Worm (Caenorhabditis elegans): ENCODE results near the gene C34D1.4.

C34D1.4 gene

ce11 chrV:13258909-13259361 lies at the start of gene C34D1.4:
TSS of gene C34D1.4 (minus strand) at chrV:13259311.
- TF ChIP-seq hmg-4 (GFP tag; optimal IDR thresholded peaks at IDR 0.05) = no peak
- no peak for TF ChIP-seq ceh-13 (GFP tag; optimal IDR thresholded peaks at IDR 0.05)
- no peak for TF ChIP-seq pes-1 (GFP tag; IDR thresholded peaks at IDR 0.05)
- no peak for TF ChIP-seq F13C5.2 (tag; optimal IDR thresholded peaks at IDR 0.05)
- no peak for TF ChIP-seq flt-1 (GFP tag; IDR thresholded peaks at IDR 0.05)
- TF ChIP-seq B0310.2 (tag; optimal IDR thresholded peaks at IDR 0.05) = no peak
- TF ChIP-seq tbx-37 (GFP tag; conservative IDR thresholded peaks at IDR 0.05) = no peak
- no peak for TF ChIP-seq ama-1 (optimal IDR thresholded peaks at IDR 0.05)
- TF ChIP-seq ets-7 (tag; optimal IDR thresholded peaks at IDR 0.05) = no peak
- TF ChIP-seq tbx-11 (GFP tag; IDR thresholded peaks at IDR 0.05) = no peak
- TF ChIP-seq aly-1 (tag; optimal IDR thresholded peaks at IDR 0.05) = no peak
- TF ChIP-seq sea-1 (GFP tag; conservative IDR thresholded peaks at IDR 0.05) = no peak
- no peak for TF ChIP-seq ceh-36 (tag; optimal IDR thresholded peaks at IDR 0.05)

- TF ChIP-seq ets-7 (tag; optimal IDR thresholded peaks at IDR 0.05) (no peak), B0310.2 (tag; optimal IDR thresholded peaks at IDR 0.05) (no peak), sea-1 (GFP tag; conservative IDR thresholded peaks at IDR 0.05) (no peak), ama-1 (optimal IDR thresholded peaks at IDR 0.05) (no peak), tra-4 (tag; optimal IDR thresholded peaks at IDR 0.05) (no peak)
Measured at ce11 chrV:13308616-13309015, 49.5 kb upstream of the C34D1.4 start, which contains the start of gene C50B6.1. TSS of gene C50B6.1 (plus strand) at chrV:13308916.

- TF ChIP-seq scrt-1 (GFP tag; IDR thresholded peaks at IDR 0.05) (no peak), ets-7 (tag; optimal IDR thresholded peaks at IDR 0.05) (no peak), B0310.2 (tag; optimal IDR thresholded peaks at IDR 0.05) (no peak), sea-1 (GFP tag; conservative IDR thresholded peaks at IDR 0.05) (no peak), ceh-36 (tag; optimal IDR thresholded peaks at IDR 0.05) (no peak), hmbx-1 (tag; optimal IDR thresholded peaks at IDR 0.05) (no peak), pes-1 (GFP tag; IDR thresholded peaks at IDR 0.05) (no peak), ceh-13 (GFP tag; optimal IDR thresholded peaks at IDR 0.05) (no peak), aly-1 (tag; optimal IDR thresholded peaks at IDR 0.05) (no peak), tbx-11 (GFP tag; IDR thresholded peaks at IDR 0.05) (no peak), F13C5.2 (tag; optimal IDR thresholded peaks at IDR 0.05) (no peak), tbx-37 (GFP tag; conservative IDR thresholded peaks at IDR 0.05) (no peak), tra-4 (tag; optimal IDR thresholded peaks at IDR 0.05) (no peak), hmg-4 (GFP tag; optimal IDR thresholded peaks at IDR 0.05) (no peak), flt-1 (GFP tag; IDR thresholded peaks at IDR 0.05) (no peak)
Measured at ce11 chrV:13304663-13305188, 45.6 kb upstream of the C34D1.4 start, which contains the start of gene C26E1.2. TSS of gene C26E1.2 (plus strand) at chrV:13305138.

ce11 chrV:13301443-13301842 lies 42.3 kb upstream of the C34D1.4 start, which contains the start of gene ceh-79:
TSS of gene ceh-79 (plus strand) at chrV:13301833.
- TF ChIP-seq hmg-4 (GFP tag; optimal IDR thresholded peaks at IDR 0.05) = no peak

ce11 chrV:13300492-13300891 lies 41.4 kb upstream of the C34D1.4 start:
- no peak for TF ChIP-seq ceh-36 (tag; optimal IDR thresholded peaks at IDR 0.05)
- no peak for TF ChIP-seq tra-4 (tag; optimal IDR thresholded peaks at IDR 0.05)
- TF ChIP-seq ceh-13 (GFP tag; optimal IDR thresholded peaks at IDR 0.05) = no peak
- TF ChIP-seq B0310.2 (tag; optimal IDR thresholded peaks at IDR 0.05) = no peak
- no peak for TF ChIP-seq hmbx-1 (tag; optimal IDR thresholded peaks at IDR 0.05)
- no peak for TF ChIP-seq aly-1 (tag; optimal IDR thresholded peaks at IDR 0.05)
- TF ChIP-seq scrt-1 (GFP tag; IDR thresholded peaks at IDR 0.05) = no peak
- TF ChIP-seq tbx-37 (GFP tag; conservative IDR thresholded peaks at IDR 0.05) = no peak
- no peak for TF ChIP-seq ets-7 (tag; optimal IDR thresholded peaks at IDR 0.05)

ce11 chrV:13299398-13299797 lies 40.3 kb upstream of the C34D1.4 start:
- TF ChIP-seq aly-1 (tag; optimal IDR thresholded peaks at IDR 0.05) (no peak), F13C5.2 (tag; optimal IDR thresholded peaks at IDR 0.05) (no peak), B0310.2 (tag; optimal IDR thresholded peaks at IDR 0.05) (no peak)

ce11 chrV:13298706-13299105 lies 39.6 kb upstream of the C34D1.4 start:
- TF ChIP-seq hnd-1 (tag; optimal IDR thresholded peaks at IDR 0.05) = no peak

- TF ChIP-seq flt-1 (GFP tag; IDR thresholded peaks at IDR 0.05) (no peak), ama-1 (optimal IDR thresholded peaks at IDR 0.05) (no peak), scrt-1 (GFP tag; IDR thresholded peaks at IDR 0.05) (no peak), B0310.2 (tag; optimal IDR thresholded peaks at IDR 0.05) (no peak), tbx-11 (GFP tag; IDR thresholded peaks at IDR 0.05) (no peak), F13C5.2 (tag; optimal IDR thresholded peaks at IDR 0.05) (no peak), aly-1 (tag; optimal IDR thresholded peaks at IDR 0.05) (no peak), tra-4 (tag; optimal IDR thresholded peaks at IDR 0.05) (no peak), tbx-37 (GFP tag; conservative IDR thresholded peaks at IDR 0.05) (no peak)
Measured at ce11 chrV:13297220-13297619, 38.1 kb upstream of the C34D1.4 start, which contains the start of gene C26E1.1. TSS of gene C26E1.1 (plus strand) at chrV:13297520.

ce11 chrV:13295859-13296258 lies 36.7 kb upstream of the C34D1.4 start, which contains the start of gene uig-1:
TSS of gene uig-1 (minus strand) at chrV:13295978.
- TF ChIP-seq B0310.2 (tag; optimal IDR thresholded peaks at IDR 0.05) (no peak), ceh-13 (GFP tag; optimal IDR thresholded peaks at IDR 0.05) (no peak), scrt-1 (GFP tag; IDR thresholded peaks at IDR 0.05) (no peak), F13C5.2 (tag; optimal IDR thresholded peaks at IDR 0.05) (no peak), sea-1 (GFP tag; conservative IDR thresholded peaks at IDR 0.05) (no peak), hnd-1 (tag; optimal IDR thresholded peaks at IDR 0.05) (no peak), ets-7 (tag; optimal IDR thresholded peaks at IDR 0.05) (no peak), pes-1 (GFP tag; IDR thresholded peaks at IDR 0.05) (no peak), hmbx-1 (tag; optimal IDR thresholded peaks at IDR 0.05) (no peak), ama-1 (optimal IDR thresholded peaks at IDR 0.05) (no peak), ceh-36 (tag; optimal IDR thresholded peaks at IDR 0.05) (no peak), aly-1 (tag; optimal IDR thresholded peaks at IDR 0.05) (no peak), tbx-37 (GFP tag; conservative IDR thresholded peaks at IDR 0.05) (no peak), tra-4 (tag; optimal IDR thresholded peaks at IDR 0.05) (no peak)

Data from whole organism, early embryonic.